Worm (Caenorhabditis elegans): Measurements from ENCODE around the gene ceh-39.

Gene ceh-39

DNA sequence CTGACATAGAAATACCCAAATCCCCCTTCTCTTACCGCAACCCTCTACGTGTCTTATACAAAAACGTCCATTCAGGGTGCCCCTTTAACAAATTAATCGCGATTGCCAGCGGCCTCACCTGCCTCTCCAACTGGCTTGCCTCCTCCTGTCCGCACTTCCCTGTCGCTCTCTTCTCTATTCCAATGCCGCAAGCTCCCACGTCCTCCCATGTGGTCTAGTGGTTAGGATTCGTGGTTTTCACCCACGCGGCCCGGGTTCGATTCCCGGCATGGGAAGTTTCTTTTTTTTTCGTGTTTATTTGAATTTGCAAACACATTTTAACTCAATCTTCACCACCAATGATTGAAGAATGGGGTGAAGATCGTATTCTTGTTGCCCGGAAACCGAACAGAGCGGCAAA is 2.6 kb upstream of the ceh-39 start (continued):
- TF ChIP-seq unc-62 (GFP tag; optimal IDR thresholded peaks at IDR 0.05 in 1 of 2) (peak in 1 of 2 experiments; percentile 53), unc-62 (tag; optimal IDR thresholded peaks at IDR 0.05) (no peak), Y105C5A.15 (GFP tag; IDR thresholded peaks at IDR 0.05) (0 out of 2 replicates have a peak, but pooled peaks have one; percentile 14), unc-130 (GFP tag; optimal IDR thresholded peaks at IDR 0.05) (peak; percentile 48), ces-1 (GFP tag; optimal IDR thresholded peaks at IDR 0.05) (no peak)

DNA sequence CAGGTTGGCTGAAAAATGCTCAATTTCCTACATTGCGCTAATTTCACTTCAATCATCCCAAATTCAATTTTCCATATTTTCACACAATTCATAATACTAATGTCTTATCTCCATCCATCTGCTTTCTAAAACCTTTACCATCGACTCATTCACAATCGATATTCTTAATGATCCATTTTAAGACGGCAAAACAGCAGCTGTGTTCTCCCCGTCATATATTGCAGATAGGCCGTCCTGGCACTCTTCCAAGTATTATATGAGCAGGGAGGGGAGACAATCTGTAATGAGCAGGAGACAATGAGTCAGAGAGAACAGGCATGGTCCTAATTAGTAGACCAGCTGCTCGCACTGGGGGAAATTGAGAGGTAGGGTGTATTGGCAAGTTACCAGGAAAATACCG is 1.8 kb upstream of the ceh-39 start:
- TF ChIP-seq F49E8.2 (tag; optimal IDR thresholded peaks at IDR 0.05; ENCODE audit: borderline replicate concordance) (no peak), fos-1 (tag; optimal IDR thresholded peaks at IDR 0.05) (no peak), unc-130 (GFP tag; optimal IDR thresholded peaks at IDR 0.05) (no peak), lim-7 (GFP tag; IDR thresholded peaks at IDR 0.05) (no peak), dmd-9 (GFP tag; IDR thresholded peaks at IDR 0.05) (no peak), nhr-28 (tag; optimal IDR thresholded peaks at IDR 0.05) (no peak), skn-1 (tag; optimal IDR thresholded peaks at IDR 0.05) (no peak), rbr-2 (tag; optimal IDR thresholded peaks at IDR 0.05) (no peak), zip-11 (GFP tag; IDR thresholded peaks at IDR 0.05) (no peak), lin-1 (GFP tag; IDR thresholded peaks at IDR 0.05) (no peak), jun-1 (tag; optimal IDR thresholded peaks at IDR 0.05) (no peak), nhr-76 (tag; optimal IDR thresholded peaks at IDR 0.05) (no peak), ceh-20 (GFP tag; IDR thresholded peaks at IDR 0.05) (no peak), ctbp-1 (GFP tag; IDR thresholded peaks at IDR 0.05) (no peak), F37D6.2 (tag; optimal IDR thresholded peaks at IDR 0.05) (no peak), mxl-2 (GFP tag; conservative IDR thresholded peaks at IDR 0.05) (no peak), T26A8.4 (GFP tag; IDR thresholded peaks at IDR 0.05) (no peak), set-16 (GFP tag; IDR thresholded peaks at IDR 0.05) (no peak)

DNA sequence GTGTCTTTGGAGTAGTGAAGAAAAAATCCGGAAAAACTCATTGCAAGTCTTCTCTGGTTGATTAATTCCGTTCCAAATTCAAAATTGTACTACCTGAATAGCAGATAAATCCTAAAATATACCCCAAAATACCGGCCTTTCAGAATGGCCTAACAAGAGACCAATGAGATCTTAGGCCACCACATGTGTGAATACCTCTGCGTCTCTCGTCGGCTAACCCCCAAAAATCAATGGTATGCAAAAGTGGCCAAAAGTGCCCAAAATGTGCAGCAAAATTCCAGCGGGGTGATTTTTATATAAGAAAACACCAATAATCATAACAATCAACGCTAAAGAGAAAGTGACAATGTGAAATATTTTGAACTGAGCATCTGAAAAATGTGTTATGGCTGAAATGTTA is 2.4 kb downstream of the ceh-39 start, which contains the start of gene T26C11.9:
T26C11.9 (minus strand) TSS at position 254 of the 400 bp plus-strand sequence.
- no peak for TF ChIP-seq jun-1 (tag; optimal IDR thresholded peaks at IDR 0.05)
- TF ChIP-seq nhr-6 (tag; optimal IDR thresholded peaks at IDR 0.05) = peak; percentile 72
- no peak for TF ChIP-seq aly-2 (tag; optimal IDR thresholded peaks at IDR 0.05)
- peak in 1 of 2 experiments; percentile 3 for TF ChIP-seq lsy-2 (tag; optimal IDR thresholded peaks at IDR 0.05)
- 0 out of 2 replicates have a peak, but pooled peaks have one; percentile 12 for TF ChIP-seq dmd-9 (GFP tag; IDR thresholded peaks at IDR 0.05)
- peak in 1 of 2 experiments; percentile 57 for TF ChIP-seq hif-1 (tag; optimal IDR thresholded peaks at IDR 0.05)
- peak; percentile 59 for TF ChIP-seq duxl-1 (tag; optimal IDR thresholded peaks at IDR 0.05; ENCODE audit: poor library complexity)
- TF ChIP-seq dpl-1 (GFP tag; optimal IDR thresholded peaks at IDR 0.05) = peak; percentile 28
- peak; percentile 52; the same call in 1 of the 2 replicates for TF ChIP-seq hmg-1.1 (GFP tag; IDR thresholded peaks at IDR 0.05)
- TF ChIP-seq mes-2 (tag; optimal IDR thresholded peaks at IDR 0.05; ENCODE audit: poor library complexity, severe bottlenecking) = peak; percentile 89
- no peak for TF ChIP-seq Y5F2A.4 (GFP tag; optimal IDR thresholded peaks at IDR 0.05)

DNA sequence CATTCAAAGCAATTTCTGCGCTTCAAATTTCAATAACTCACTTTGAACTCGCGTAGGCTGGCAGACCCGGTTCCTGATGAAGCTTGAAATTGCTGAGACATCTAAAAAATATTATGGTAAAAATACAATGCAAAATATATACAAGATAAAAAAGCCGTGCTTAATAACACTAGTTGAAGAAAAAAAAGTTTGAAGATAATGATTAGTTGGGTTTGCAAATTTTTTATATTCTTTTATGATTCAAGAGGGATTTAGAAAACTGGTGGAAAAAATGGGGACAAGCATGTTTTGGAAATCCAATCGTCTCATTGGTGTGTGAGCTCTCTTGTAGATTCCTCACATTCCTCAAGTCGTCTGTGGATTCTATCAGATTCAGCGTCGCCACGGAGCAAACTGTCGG is 3.3 kb downstream of the ceh-39 start, which contains the start of gene ceh-21:
ceh-21 (minus strand) TSS at position 101 of the 400 bp plus-strand sequence.
- TF ChIP-seq attf-4 (tag; optimal IDR thresholded peaks at IDR 0.05) = no peak
- TF ChIP-seq tag-97 (GFP tag; IDR thresholded peaks at IDR 0.05) = no peak
- no peak for TF ChIP-seq tra-1 (GFP tag; IDR thresholded peaks at IDR 0.05)
- no peak for TF ChIP-seq nhr-102 (tag; optimal IDR thresholded peaks at IDR 0.05)
- no peak for TF ChIP-seq lin-39 (tag; optimal IDR thresholded peaks at IDR 0.05)
- TF ChIP-seq nhr-77 (tag; optimal IDR thresholded peaks at IDR 0.05) = no peak
- no peak for TF ChIP-seq ceh-62 (tag; optimal IDR thresholded peaks at IDR 0.05)
- TF ChIP-seq dmd-6 (GFP tag; IDR thresholded peaks at IDR 0.05) = no peak
- TF ChIP-seq R02D3.7 (tag; optimal IDR thresholded peaks at IDR 0.05) = no peak
- no peak for TF ChIP-seq arid-1 (GFP tag; conservative IDR thresholded peaks at IDR 0.05)
- TF ChIP-seq mes-2 (tag; optimal IDR thresholded peaks at IDR 0.05; ENCODE audit: poor library complexity, severe bottlenecking) = no peak
- no peak for TF ChIP-seq F37D6.2 (tag; optimal IDR thresholded peaks at IDR 0.05)
- TF ChIP-seq zfp-3 (GFP tag; conservative IDR thresholded peaks at IDR 0.05) = no peak
- TF ChIP-seq spr-3 (GFP tag; optimal IDR thresholded peaks at IDR 0.05) = no peak
- no peak for TF ChIP-seq nhr-28 (tag; optimal IDR thresholded peaks at IDR 0.05)
